Fruit fly (Drosophila melanogaster): ENCODE data around the gene Cp7Fc.

dm6 chrX:8469606-8470005 is 7.3 kb upstream of the Cp7Fc start:
- TF ChIP-seq ap (GFP tag; IDR thresholded peaks at IDR 0.05) (no peak), ewg (GFP tag; optimal IDR thresholded peaks at IDR 0.05) (no peak), CG11456 (GFP tag; IDR thresholded peaks at IDR 0.05) (no peak), fd102C (GFP tag; optimal IDR thresholded peaks at IDR 0.05) (no peak), Drgx (GFP tag; IDR thresholded peaks at IDR 0.05) (no peak), Sin3A (optimal IDR thresholded peaks at IDR 0.05) (no peak)
